Worm (Caenorhabditis elegans) whole organism, early embryonic: ENCODE data around the gene kars-1.
"Not testable (repeated sequence)": the region's sequence is repeated elsewhere in the genome, so short reads cannot be mapped to it uniquely, and the experiment has no call there.

Experiments used
- B0310.2 ChIP-seq: sonication (generic microtip); optimal IDR thresholded peaks from 2 replicates; lab custom pipeline; 2016; ENCODE audit warnings: mild to moderate bottlenecking, missing genetic modification characterization, missing compliant biosample characterization
- F13C5.2 ChIP-seq: sonication (generic microtip); optimal IDR thresholded peaks from 2 replicates; lab custom pipeline; 2017; ENCODE audit warnings: mild to moderate bottlenecking, missing genetic modification characterization, inconsistent platforms, missing compliant biosample characterization
- aly-1 ChIP-seq: sonication (generic microtip); optimal IDR thresholded peaks from 2 replicates; lab custom pipeline; 2016; ENCODE audit warnings: missing genetic modification characterization, missing compliant biosample characterization
- ama-1 ChIP-seq: fragments of 150-350 bp; optimal IDR thresholded peaks from 2 replicates; lab custom pipeline; 2014
- ceh-13 ChIP-seq: fragments of 200-800 bp; sonication (Bioruptor generic); optimal IDR thresholded peaks from 2 replicates; lab custom pipeline; 2018; ENCODE audit warnings: mild to moderate bottlenecking, missing genetic modification characterization, missing compliant biosample characterization
- ceh-36 ChIP-seq: sonication (generic microtip); optimal IDR thresholded peaks from 2 replicates; lab custom pipeline; 2016; ENCODE audit warnings: missing genetic modification characterization, inconsistent platforms, missing compliant biosample characterization
- ets-7 ChIP-seq: sonication (generic microtip); optimal IDR thresholded peaks from 2 replicates; lab custom pipeline; 2016; ENCODE audit warnings: missing genotype, missing genetic modification characterization, missing compliant biosample characterization
- flt-1 ChIP-seq: fragments of 200-800 bp; sonication (Bioruptor generic); IDR thresholded peaks from 2 replicates; pipeline ENCODE4 v1.3.6; 2022; ENCODE audit warnings: missing genetic modification characterization, missing compliant biosample characterization
- hmbx-1 ChIP-seq: sonication (generic microtip); optimal IDR thresholded peaks from 2 replicates; lab custom pipeline; 2016; ENCODE audit warnings: mild to moderate bottlenecking, missing genetic modification characterization, missing compliant biosample characterization
- hmg-4 ChIP-seq: fragments of 200-800 bp; sonication (Bioruptor generic); optimal IDR thresholded peaks from 2 replicates; lab custom pipeline; 2018; ENCODE audit warnings: mild to moderate bottlenecking, missing genetic modification characterization, missing compliant biosample characterization
- hnd-1 ChIP-seq: sonication (generic microtip); optimal IDR thresholded peaks from 2 replicates; lab custom pipeline; 2016; ENCODE audit warnings: missing genetic modification characterization, missing compliant biosample characterization
- pes-1 ChIP-seq: fragments of 200-800 bp; sonication (Bioruptor generic); IDR thresholded peaks from 2 replicates; pipeline ENCODE4 v1.3.6; 2022; ENCODE audit warnings: missing genetic modification reagents, missing genetic modification characterization, missing compliant biosample characterization
- scrt-1 ChIP-seq: fragments of 200-800 bp; sonication (Bioruptor generic); IDR thresholded peaks from 2 replicates; pipeline ENCODE4 v1.3.6; 2022; ENCODE audit warnings: missing genetic modification characterization, missing compliant biosample characterization
- sea-1 ChIP-seq: fragments of 200-800 bp; sonication (Bioruptor generic); conservative IDR thresholded peaks from 2 replicates; pipeline ENCODE4 v1.3.6; 2022; ENCODE audit warnings: missing genetic modification characterization, missing compliant biosample characterization
- tbx-11 ChIP-seq: fragments of 200-800 bp; sonication (Bioruptor generic); IDR thresholded peaks from 2 replicates; pipeline ENCODE4 v1.3.6; 2022; ENCODE audit warnings: missing genetic modification characterization, missing compliant biosample characterization
- tbx-37 ChIP-seq: fragments of 200-800 bp; sonication (Bioruptor generic); conservative IDR thresholded peaks from 2 replicates; pipeline ENCODE4 v1.3.6; 2022; ENCODE audit warnings: missing genetic modification reagents, missing genetic modification characterization, missing compliant biosample characterization
- tra-4 ChIP-seq: sonication (generic microtip); optimal IDR thresholded peaks from 2 replicates; lab custom pipeline; 2017; ENCODE audit warnings: missing genetic modification characterization, missing compliant biosample characterization

The kars-1 gene

ce11 chrII:7090085-7090484 is 17.9 kb upstream of the kars-1 start:
- TF ChIP-seq pes-1 (GFP tag; lab: Robert Waterston, UW) = no peak
- no peak for TF ChIP-seq F13C5.2 (tag; lab: Kevin White, UChicago)
- no peak for TF ChIP-seq aly-1 (tag; lab: Kevin White, UChicago)
- TF ChIP-seq tra-4 (tag; lab: Kevin White, UChicago) = no peak
- TF ChIP-seq sea-1 (GFP tag; lab: Robert Waterston, UW) = no peak
- no peak for TF ChIP-seq ets-7 (tag; lab: Kevin White, UChicago)
- TF ChIP-seq hnd-1 = no peak

ce11 chrII:7084021-7084420 is 11.8 kb upstream of the kars-1 start, which contains the start of the genes T02G5.14 and T02G5.15:
TSS of gene T02G5.14 (plus strand) at chrII:7084321.
TSS of gene T02G5.15 (plus strand) at chrII:7084321.
- not testable (repeated sequence) for TF ChIP-seq tbx-37 (GFP tag; lab: Robert Waterston, UW); ceh-36 (tag; lab: Kevin White, UChicago); ets-7 (tag; lab: Kevin White, UChicago)

ce11 chrII:7075564-7076228 is 3.5 kb upstream of the kars-1 start, which contains the start of gene T02G5.7:
TSS of gene T02G5.7 (plus strand) at chrII:7075614.
- TF ChIP-seq hmg-4 (GFP tag; lab: Kevin White, UChicago) (no peak), tbx-37 (GFP tag; lab: Robert Waterston, UW) (no peak), ceh-13 (GFP tag; lab: Kevin White, UChicago) (no peak), scrt-1 (GFP tag; lab: Robert Waterston, UW) (no peak), tbx-11 (GFP tag; lab: Robert Waterston, UW) (no peak), hmbx-1 (tag; lab: Kevin White, UChicago) (no peak), ets-7 (tag; lab: Kevin White, UChicago) (no peak), aly-1 (tag; lab: Kevin White, UChicago) (no peak), pes-1 (GFP tag; lab: Robert Waterston, UW) (no peak), flt-1 (GFP tag; lab: Robert Waterston, UW) (no peak), F13C5.2 (tag; lab: Kevin White, UChicago) (no peak), sea-1 (GFP tag; lab: Robert Waterston, UW) (no peak), hnd-1 (no peak), ama-1 (lab: Kevin White, UChicago) (no peak), ceh-36 (tag; lab: Kevin White, UChicago) (no peak), B0310.2 (tag; lab: Kevin White, UChicago) (no peak), tra-4 (tag; lab: Kevin White, UChicago) (no peak)

ce11 chrII:7073537-7073913 is 1.3 kb upstream of the kars-1 start, which contains the start of gene kat-1:
TSS of gene kat-1 (plus strand) at chrII:7073814.
- TF ChIP-seq flt-1 (GFP tag; lab: Robert Waterston, UW) = no peak
- no peak for TF ChIP-seq ceh-13 (GFP tag; lab: Kevin White, UChicago)
- TF ChIP-seq tbx-37 (GFP tag; lab: Robert Waterston, UW) = no peak

- TF ChIP-seq ets-7 (tag; lab: Kevin White, UChicago) (peak; percentile 18), hnd-1 (peak; percentile 5), ama-1 (lab: Kevin White, UChicago) (no peak), tbx-37 (GFP tag; lab: Robert Waterston, UW) (0 out of 2 replicates have a peak, but pooled peaks have one; percentile 19), ceh-13 (GFP tag; lab: Kevin White, UChicago) (peak; percentile 5)
Observed at ce11 chrII:7072590-7073536, 648 bp upstream of the kars-1 start.

- no peak for TF ChIP-seq flt-1 (GFP tag; lab: Robert Waterston, UW)
- TF ChIP-seq ets-7 (tag; lab: Kevin White, UChicago) = no peak
- TF ChIP-seq B0310.2 (tag; lab: Kevin White, UChicago) = no peak
- no peak for TF ChIP-seq hnd-1
- TF ChIP-seq ama-1 (lab: Kevin White, UChicago) = no peak
- no peak for TF ChIP-seq hmbx-1 (tag; lab: Kevin White, UChicago)
- no peak for TF ChIP-seq aly-1 (tag; lab: Kevin White, UChicago)
- no peak for TF ChIP-seq F13C5.2 (tag; lab: Kevin White, UChicago)
- TF ChIP-seq pes-1 (GFP tag; lab: Robert Waterston, UW) = no peak
Observed at ce11 chrII:7070434-7070833, 1.8 kb downstream of the kars-1 start.

- no peak for TF ChIP-seq aly-1 (tag; lab: Kevin White, UChicago)
Observed at ce11 chrII:7069866-7070265, 2.3 kb downstream of the kars-1 start, which contains the start of gene him-14. TSS of gene him-14 (minus strand) at chrII:7069966.

- TF ChIP-seq ama-1 (lab: Kevin White, UChicago) (no peak), hnd-1 (no peak), flt-1 (GFP tag; lab: Robert Waterston, UW) (no peak), aly-1 (tag; lab: Kevin White, UChicago) (no peak), scrt-1 (GFP tag; lab: Robert Waterston, UW) (no peak), hmg-4 (GFP tag; lab: Kevin White, UChicago) (no peak), ceh-36 (tag; lab: Kevin White, UChicago) (no peak), hmbx-1 (tag; lab: Kevin White, UChicago) (no peak), tra-4 (tag; lab: Kevin White, UChicago) (no peak), F13C5.2 (tag; lab: Kevin White, UChicago) (no peak)
Observed at ce11 chrII:7065391-7065790, 6.8 kb downstream of the kars-1 start, which contains the start of gene nos-2. TSS of gene nos-2 (plus strand) at chrII:7065618.
